Fruit fly (Drosophila melanogaster) Kc167 (cell line): ENCODE measurements around the gene CG32683.

Source experiments
- Myc ChIP-seq: fragments of >200 bp; optimal IDR thresholded peaks from 2 replicates; lab custom pipeline; 2017; ENCODE audit warnings: missing external identifiers
- Sin3A ChIP-seq: fragments of >200 bp; optimal IDR thresholded peaks from 2 replicates; lab custom pipeline; 2018; ENCODE audit warnings: missing external identifiers
- h ChIP-seq: fragments of >200 bp; optimal IDR thresholded peaks from 3 replicates; lab custom pipeline; 2018; ENCODE audit warnings: missing external identifiers
- insv ChIP-seq: fragments of >200 bp; optimal IDR thresholded peaks from 3 replicates; lab custom pipeline; 2018; ENCODE audit warnings: missing external identifiers
- psq ChIP-seq: fragments of >200 bp; optimal IDR thresholded peaks from 2 replicates; lab custom pipeline; 2017; ENCODE audit warnings: missing external identifiers
- ttk ChIP-seq: sonication (Bioruptor generic); optimal IDR thresholded peaks from 2 replicates; lab custom pipeline; 2017; ENCODE audit warnings: missing external identifiers

DNA sequence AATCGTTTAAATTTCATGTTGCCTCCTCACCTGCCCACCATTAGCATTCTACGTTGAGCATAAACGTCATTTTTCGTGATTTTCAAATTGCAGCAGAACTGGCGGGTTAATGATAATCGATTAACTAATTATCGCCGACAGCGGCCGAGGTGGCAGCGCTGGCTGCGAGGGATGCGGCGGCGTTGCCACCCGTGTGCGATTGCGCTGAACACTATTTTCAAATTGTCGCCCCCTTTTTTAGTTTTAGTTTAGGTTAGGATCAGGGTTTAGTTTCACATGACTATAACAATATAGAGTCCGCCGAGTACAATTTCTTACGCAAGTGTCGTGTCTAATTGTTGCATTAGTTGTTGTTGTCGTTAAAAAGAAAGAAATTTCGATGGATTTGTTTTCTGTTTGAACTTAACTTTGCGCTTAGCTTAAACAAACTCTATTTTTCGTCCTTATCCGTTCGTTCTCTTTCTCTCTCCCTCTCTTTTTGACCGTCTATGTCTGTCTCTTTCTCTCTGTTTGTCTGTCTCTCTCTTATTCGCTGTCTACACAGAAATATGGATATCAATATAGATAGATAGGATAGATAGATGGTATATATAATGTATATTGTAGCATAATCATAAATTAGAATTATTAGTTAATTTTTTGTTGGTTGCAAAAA, 8.5 kb upstream of the CG32683 start:
- TF ChIP-seq insv (no peak), Myc (lab: Kevin White, UChicago) (no peak), psq (lab: Kevin White, UChicago) (no peak), h (lab: Kevin White, UChicago) (no peak), ttk (no peak), Sin3A (lab: Kevin White, UChicago) (no peak)
